Worm (Caenorhabditis elegans): ENCODE results near the gene frpr-18.

DNA sequence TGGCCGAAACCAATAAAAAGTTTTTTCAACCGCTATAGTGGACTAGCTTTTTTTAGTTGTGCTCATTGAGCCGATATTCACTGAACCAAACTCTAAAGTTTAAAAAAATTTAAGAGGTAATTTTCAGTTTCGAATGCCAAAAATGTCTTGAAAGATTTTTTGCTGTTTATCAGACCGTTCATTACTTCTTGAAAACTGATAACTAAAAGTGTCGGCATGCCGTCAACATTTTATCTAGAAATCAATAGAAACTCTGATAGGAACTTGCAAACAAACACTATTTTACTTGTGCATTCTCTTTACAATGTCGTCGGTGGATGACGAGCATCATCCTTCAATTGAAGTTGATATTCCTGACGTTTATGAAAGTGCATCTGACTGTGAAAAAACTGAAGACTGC lies 11.6 kb downstream of the frpr-18 start:
- TF ChIP-seq unc-62 (GFP tag; optimal IDR thresholded peaks at IDR 0.05) (no peak), C06A6.2 (GFP tag; conservative IDR thresholded peaks at IDR 0.05) (no peak), ztf-3 (GFP tag; optimal IDR thresholded peaks at IDR 0.05) (no peak), ceh-58 (GFP tag; IDR thresholded peaks at IDR 0.05) (no peak), lin-26 (GFP tag; IDR thresholded peaks at IDR 0.05) (no peak), dox-1 (GFP tag; IDR thresholded peaks at IDR 0.05) (peak; percentile 19; the same call in 1 of the 2 replicates), lag-1 (GFP tag; IDR thresholded peaks at IDR 0.05) (no peak), Y53G8AR.9 (GFP tag; conservative IDR thresholded peaks at IDR 0.05) (no peak), Y56A3A.18 (GFP tag; IDR thresholded peaks at IDR 0.05) (no peak), mxl-1 (tag; optimal IDR thresholded peaks at IDR 0.05) (no peak), pha-4 (tag; optimal IDR thresholded peaks at IDR 0.05) (no peak), F57C9.4 (tag; optimal IDR thresholded peaks at IDR 0.05) (no peak), Y79H2A.3 (GFP tag; conservative IDR thresholded peaks at IDR 0.05) (no peak)
